Fruit fly (Drosophila melanogaster) whole organism, pupa: ENCODE measurements around the gene HDAC11.

Experiments
- CG10348 ChIP-seq: fragments of 200-800 bp; sonication (Bioruptor generic); IDR thresholded peaks from 2 replicates; pipeline ENCODE4 v1.3.6; 2022; ENCODE audit warnings: missing biosample characterization, missing genetic modification characterization
- CG12605 ChIP-seq: fragments of 200-800 bp; sonication (Bioruptor generic); IDR thresholded peaks from 2 replicates; pipeline ENCODE4 v1.3.6; 2022; ENCODE audit warnings: missing biosample characterization, missing genetic modification characterization
- CG13204 ChIP-seq: fragments of 200-800 bp; sonication (Bioruptor generic); optimal IDR thresholded peaks from 2 replicates; lab custom pipeline; 2018; ENCODE audit warnings: missing biosample characterization, mild to moderate bottlenecking, missing genetic modification characterization, moderate library complexity
- CG14655 ChIP-seq: fragments of 200-800 bp; sonication (Bioruptor generic); optimal IDR thresholded peaks from 3 replicates; lab custom pipeline; 2017; ENCODE audit warnings: mild to moderate bottlenecking, missing biosample characterization, missing genetic modification reagents, missing genetic modification characterization
- CG15710 ChIP-seq: fragments of 200-800 bp; sonication (Bioruptor generic); optimal IDR thresholded peaks from 2 replicates; lab custom pipeline; 2018; ENCODE audit warnings: missing biosample characterization, mild to moderate bottlenecking, missing genetic modification characterization, moderate library complexity
- CG17806 ChIP-seq: fragments of 200-800 bp; sonication (Bioruptor generic); optimal IDR thresholded peaks from 2 replicates; lab custom pipeline; 2018; ENCODE audit warnings: missing biosample characterization, mild to moderate bottlenecking, missing genetic modification characterization, moderate library complexity
- CG32121 ChIP-seq: fragments of 200-800 bp; sonication (Bioruptor generic); IDR thresholded peaks from 2 replicates; pipeline ENCODE4 v1.3.6; 2022; ENCODE audit warnings: missing biosample characterization, missing genetic modification characterization
- CG34367 ChIP-seq: fragments of 200-800 bp; sonication (Bioruptor generic); optimal IDR thresholded peaks from 2 replicates; lab custom pipeline; 2018; ENCODE audit warnings: missing biosample characterization, mild to moderate bottlenecking, missing genetic modification characterization
- CG4496 ChIP-seq: fragments of 200-800 bp; sonication (Bioruptor generic); IDR thresholded peaks from 3 replicates; pipeline ENCODE4 v1.3.6; 2022; ENCODE audit warnings: missing biosample characterization, missing genetic modification characterization
- CG8159 ChIP-seq: fragments of 200-800 bp; sonication (Bioruptor generic); optimal IDR thresholded peaks from 3 replicates; lab custom pipeline; 2018; ENCODE audit warnings: missing biosample characterization, mild to moderate bottlenecking, missing genetic modification characterization, moderate library complexity
- CG8301 ChIP-seq: fragments of 200-800 bp; sonication (Bioruptor generic); optimal IDR thresholded peaks from 2 replicates; lab custom pipeline; 2018; ENCODE audit warnings: missing biosample characterization, mild to moderate bottlenecking, missing genetic modification characterization
- CG9948 ChIP-seq: fragments of 200-800 bp; sonication (Bioruptor generic); optimal IDR thresholded peaks from 2 replicates; lab custom pipeline; 2018; ENCODE audit warnings: missing biosample characterization, mild to moderate bottlenecking, missing genetic modification characterization, moderate library complexity
- D1 ChIP-seq: fragments of 200-800 bp; sonication (Bioruptor generic); optimal IDR thresholded peaks from 2 replicates; lab custom pipeline; 2018; ENCODE audit warnings: missing biosample characterization, mild to moderate bottlenecking, missing genetic modification characterization, moderate library complexity
- EcR ChIP-seq: fragments of 200-800 bp; sonication (Bioruptor generic); optimal IDR thresholded peaks from 3 replicates; lab custom pipeline; 2019; ENCODE audit warnings: missing biosample characterization, missing genetic modification characterization, mild to moderate bottlenecking, moderate library complexity, missing genetic modification reagents
- Ets98B ChIP-seq: fragments of 200-800 bp; sonication (Bioruptor generic); IDR thresholded peaks from 2 replicates; pipeline ENCODE4 v1.3.6; 2022; ENCODE audit warnings: missing biosample characterization, missing genetic modification characterization
- Pif1A ChIP-seq: fragments of 200-800 bp; sonication (Bioruptor generic); optimal IDR thresholded peaks from 3 replicates; lab custom pipeline; 2016; ENCODE audit warnings: missing biosample characterization, missing genetic modification characterization
- Pif1B ChIP-seq: fragments of 200-800 bp; sonication (Bioruptor generic); optimal IDR thresholded peaks from 3 replicates; lab custom pipeline; 2016; ENCODE audit warnings: missing biosample characterization, missing genetic modification characterization
- Snoo ChIP-seq: fragments of 200-800 bp; sonication (Bioruptor generic); optimal IDR thresholded peaks from 3 replicates; lab custom pipeline; 2017; ENCODE audit warnings: missing biosample characterization, mild to moderate bottlenecking, missing genetic modification characterization, inconsistent platforms
- fd96Ca ChIP-seq: fragments of 200-800 bp; sonication (Bioruptor generic); IDR thresholded peaks from 3 replicates; pipeline ENCODE4 v1.3.6; 2022; ENCODE audit warnings: missing biosample characterization, missing genetic modification characterization
- gl ChIP-seq: fragments of 200-800 bp; sonication (Bioruptor generic); optimal IDR thresholded peaks from 2 replicates; lab custom pipeline; 2018; ENCODE audit warnings: missing biosample characterization, mild to moderate bottlenecking, missing genetic modification characterization
- rn ChIP-seq: fragments of 200-800 bp; sonication (Bioruptor generic); IDR thresholded peaks from 2 replicates; pipeline ENCODE4 v1.3.6; 2022; ENCODE audit warnings: missing biosample characterization, missing genetic modification characterization

Gene HDAC11

dm6 chr3R:24812987-24813636 is 42.9 kb downstream of the HDAC11 start:
- TF ChIP-seq Ets98B (GFP tag; lab: Robert Waterston, UW) (no peak), CG12605 (peak; percentile 64)

- TF ChIP-seq CG32121 (no peak), CG17806 (tag; lab: Kevin White, UChicago) (no peak), D1 (tag; lab: Kevin White, UChicago) (no peak), CG8301 (tag; lab: Kevin White, UChicago) (no peak), CG13204 (GFP tag; lab: Kevin White, UChicago) (no peak), CG8159 (tag; lab: Kevin White, UChicago) (no peak), Ets98B (GFP tag; lab: Robert Waterston, UW) (no peak), CG34367 (tag; lab: Kevin White, UChicago) (no peak), gl (tag; lab: Kevin White, UChicago) (no peak)
These were observed 43.6 kb downstream of the HDAC11 start for dm6 chr3R:24812394-24812793.

dm6 chr3R:24810844-24811625 is 45.0 kb downstream of the HDAC11 start:
- TF ChIP-seq CG4496 (GFP tag; lab: Robert Waterston, UW), result peak; percentile 98
- TF ChIP-seq CG12605, result peak; percentile 94
- TF ChIP-seq gl (tag; lab: Kevin White, UChicago), result peak; percentile 85
- TF ChIP-seq Snoo (tag; lab: Kevin White, UChicago), result peak; percentile 69
- TF ChIP-seq CG10348, result peak; percentile 85
- TF ChIP-seq Pif1A (GFP tag; lab: Kevin White, UChicago), result peak; percentile 93
- TF ChIP-seq CG9948 (tag; lab: Kevin White, UChicago), result peak; percentile 88
- peak; percentile 95 for TF ChIP-seq CG8301 (tag; lab: Kevin White, UChicago)
- peak; percentile 93 for TF ChIP-seq Pif1B (GFP tag; lab: Kevin White, UChicago)
- TF ChIP-seq fd96Ca (GFP tag; lab: Robert Waterston, UW), result peak; percentile 98
- peak; percentile 93 for TF ChIP-seq CG32121
- peak; percentile 89 for TF ChIP-seq rn (GFP tag; lab: Robert Waterston, UW)
- peak; percentile 92 for TF ChIP-seq CG34367 (tag; lab: Kevin White, UChicago)
- no peak for TF ChIP-seq D1 (tag; lab: Kevin White, UChicago)
- peak; percentile 96 for TF ChIP-seq CG14655 (GFP tag; lab: Kevin White, UChicago)
- peak; percentile 97 for TF ChIP-seq Ets98B (GFP tag; lab: Robert Waterston, UW)
- TF ChIP-seq EcR, result peak; percentile 95
- TF ChIP-seq CG13204 (GFP tag; lab: Kevin White, UChicago), result no peak
- peak; percentile 88 for TF ChIP-seq CG8159 (tag; lab: Kevin White, UChicago)
- TF ChIP-seq CG17806 (tag; lab: Kevin White, UChicago), result peak; percentile 92
- TF ChIP-seq CG15710 (tag; lab: Kevin White, UChicago), result peak; percentile 90
- TF ChIP-seq, all 21 proteins: peak for 19

dm6 chr3R:24809576-24810279 is 46.3 kb downstream of the HDAC11 start:
- TF ChIP-seq CG8159 (tag; lab: Kevin White, UChicago) (no peak), EcR (no peak), CG13204 (GFP tag; lab: Kevin White, UChicago) (no peak), CG12605 (no peak), fd96Ca (GFP tag; lab: Robert Waterston, UW) (no peak), CG10348 (no peak), Pif1A (GFP tag; lab: Kevin White, UChicago) (no peak), Pif1B (GFP tag; lab: Kevin White, UChicago) (no peak), CG32121 (no peak), CG14655 (GFP tag; lab: Kevin White, UChicago) (no peak), CG34367 (tag; lab: Kevin White, UChicago) (no peak), CG17806 (tag; lab: Kevin White, UChicago) (no peak), Ets98B (GFP tag; lab: Robert Waterston, UW) (no peak), CG15710 (tag; lab: Kevin White, UChicago) (no peak), D1 (tag; lab: Kevin White, UChicago) (no peak), rn (GFP tag; lab: Robert Waterston, UW) (no peak), CG9948 (tag; lab: Kevin White, UChicago) (no peak), CG8301 (tag; lab: Kevin White, UChicago) (no peak), Snoo (tag; lab: Kevin White, UChicago) (no peak)

dm6 chr3R:24807321-24807720 is 48.7 kb downstream of the HDAC11 start, which contains the start of gene CG6980:
Gene CG6980 (plus strand): TSS chr3R:24807621.
- TF ChIP-seq Pif1B (GFP tag; lab: Kevin White, UChicago), result no peak
- no peak for TF ChIP-seq CG9948 (tag; lab: Kevin White, UChicago)
- TF ChIP-seq CG4496 (GFP tag; lab: Robert Waterston, UW), result no peak
- TF ChIP-seq EcR, result no peak
- no peak for TF ChIP-seq CG32121
- no peak for TF ChIP-seq Pif1A (GFP tag; lab: Kevin White, UChicago)
- no peak for TF ChIP-seq CG13204 (GFP tag; lab: Kevin White, UChicago)
- no peak for TF ChIP-seq CG12605
